Fruit fly (Drosophila melanogaster) whole organism, embryonic: Measurements from ENCODE around the gene CG34348.

Source experiments
- Abd-B ChIP-seq: fragments of 200-800 bp; sonication (Bioruptor generic); optimal IDR thresholded peaks from 2 replicates; lab custom pipeline; 2018; ENCODE audit warnings: missing biosample characterization, mild to moderate bottlenecking, missing genetic modification characterization, moderate library complexity
- Ada2b ChIP-seq: fragments of 200-800 bp; sonication (Bioruptor generic); IDR thresholded peaks from 2 replicates; pipeline ENCODE4 v1.3.6; 2022; ENCODE audit warnings: missing biosample characterization, missing genetic modification characterization
- Asciz ChIP-seq: fragments of 200-800 bp; sonication (Bioruptor generic); optimal IDR thresholded peaks from 2 replicates; lab custom pipeline; 2017; ENCODE audit warnings: missing biosample characterization, mild to moderate bottlenecking, missing genetic modification characterization, missing genetic modification reagents
- B-H2 ChIP-seq: fragments of 200-800 bp; sonication (Bioruptor generic); optimal IDR thresholded peaks from 2 replicates; lab custom pipeline; 2018; ENCODE audit warnings: missing biosample characterization, mild to moderate bottlenecking, missing genetic modification characterization
- CG10147 ChIP-seq: fragments of 200-800 bp; sonication (Bioruptor generic); optimal IDR thresholded peaks from 2 replicates; lab custom pipeline; 2019; ENCODE audit warnings: missing biosample characterization, mild to moderate bottlenecking, missing genetic modification characterization, moderate library complexity
- CG1024 ChIP-seq: fragments of 200-800 bp; sonication (Bioruptor generic); IDR thresholded peaks from 2 replicates; pipeline ENCODE4 v1.3.6; 2022; ENCODE audit warnings: missing biosample characterization, missing genetic modification characterization
- CG12769 ChIP-seq: fragments of 200-800 bp; sonication (Bioruptor generic); optimal IDR thresholded peaks from 2 replicates; lab custom pipeline; 2019; ENCODE audit warnings: missing biosample characterization, mild to moderate bottlenecking, missing genetic modification characterization, moderate library complexity
- CG14710 ChIP-seq: fragments of 200-800 bp; sonication (Bioruptor generic); optimal IDR thresholded peaks from 3 replicates; lab custom pipeline; 2019; ENCODE audit warnings: missing biosample characterization, mild to moderate bottlenecking, missing genetic modification characterization, moderate library complexity
- CG14965 ChIP-seq: fragments of 200-800 bp; sonication (Bioruptor generic); optimal IDR thresholded peaks from 2 replicates; lab custom pipeline; 2016; ENCODE audit warnings: missing biosample characterization, missing genetic modification characterization, borderline replicate concordance
- CG1529 ChIP-seq: fragments of 200-800 bp; sonication (Bioruptor generic); optimal IDR thresholded peaks from 3 replicates; lab custom pipeline; 2018; ENCODE audit warnings: missing biosample characterization, missing genetic modification characterization
- CG16863 ChIP-seq: fragments of 200-800 bp; sonication (Bioruptor generic); optimal IDR thresholded peaks from 3 replicates; lab custom pipeline; 2016; ENCODE audit warnings: missing biosample characterization, missing genetic modification characterization
- CG2199 ChIP-seq: fragments of 200-800 bp; sonication (Bioruptor generic); IDR thresholded peaks from 3 replicates; pipeline ENCODE4 v1.3.6; 2022; ENCODE audit warnings: missing biosample characterization, missing genetic modification characterization
- CG30403 ChIP-seq: fragments of 200-800 bp; sonication (Bioruptor generic); optimal IDR thresholded peaks from 3 replicates; lab custom pipeline; 2016; ENCODE audit warnings: missing biosample characterization, missing genetic modification characterization
- CG31365 ChIP-seq: fragments of 200-800 bp; sonication (Bioruptor generic); optimal IDR thresholded peaks from 2 replicates; lab custom pipeline; 2018; ENCODE audit warnings: missing biosample characterization, mild to moderate bottlenecking, missing genetic modification characterization
- CG3163 ChIP-seq: fragments of 200-800 bp; sonication (Bioruptor generic); optimal IDR thresholded peaks from 3 replicates; lab custom pipeline; 2016; ENCODE audit warnings: missing biosample characterization, missing genetic modification characterization
- CG33213 ChIP-seq: fragments of 200-800 bp; sonication (Bioruptor generic); optimal IDR thresholded peaks from 3 replicates; lab custom pipeline; 2016; ENCODE audit warnings: missing biosample characterization, missing genetic modification characterization
- CG34224 ChIP-seq: fragments of 200-800 bp; sonication (Bioruptor generic); IDR thresholded peaks from 3 replicates; pipeline ENCODE4 v1.3.6; 2022; ENCODE audit warnings: missing biosample characterization, missing genetic modification characterization; ENCODE audit not compliant: partially characterized antibody
- CG3726 ChIP-seq: fragments of 200-800 bp; sonication (Bioruptor generic); IDR thresholded peaks from 3 replicates; pipeline ENCODE4, ENCODE4 v1.3.6; 2022; ENCODE audit warnings: missing biosample characterization, missing genetic modification characterization
- CG3847 ChIP-seq: fragments of 200-800 bp; sonication (Bioruptor generic); IDR thresholded peaks from 2 replicates; pipeline ENCODE4 v1.3.6; 2022; ENCODE audit warnings: missing biosample characterization, missing genetic modification characterization
- CG4820 ChIP-seq: fragments of 200-800 bp; sonication (Bioruptor generic); optimal IDR thresholded peaks from 3 replicates; lab custom pipeline; 2016; ENCODE audit warnings: missing biosample characterization, missing genetic modification characterization
- CG4854 ChIP-seq: fragments of 200-800 bp; sonication (Bioruptor generic); optimal IDR thresholded peaks from 2 replicates; lab custom pipeline; 2016; ENCODE audit warnings: missing biosample characterization, missing genetic modification characterization, inconsistent platforms
- CG6765 ChIP-seq: fragments of 200-800 bp; sonication (Bioruptor generic); optimal IDR thresholded peaks from 3 replicates; lab custom pipeline; 2017; ENCODE audit warnings: missing biosample characterization, mild to moderate bottlenecking, missing genetic modification characterization
- CG8944 ChIP-seq: fragments of 200-800 bp; sonication (Bioruptor generic); optimal IDR thresholded peaks from 3 replicates; lab custom pipeline; 2016; ENCODE audit warnings: missing biosample characterization, missing genetic modification characterization
- CG9609 ChIP-seq: fragments of 200-800 bp; sonication (Bioruptor generic); optimal IDR thresholded peaks from 3 replicates; lab custom pipeline; 2016; ENCODE audit warnings: missing biosample characterization, missing genetic modification characterization
- Dll ChIP-seq: fragments of 200-800 bp; sonication (Bioruptor generic); IDR thresholded peaks from 4 replicates; pipeline ENCODE4 v1.3.6; 2022; ENCODE audit warnings: missing biosample characterization, missing genetic modification characterization; ENCODE audit not compliant: partially characterized antibody
- Fer2 ChIP-seq: fragments of 200-800 bp; sonication (Bioruptor generic); optimal IDR thresholded peaks from 2 replicates; lab custom pipeline; 2018; ENCODE audit warnings: missing biosample characterization, mild to moderate bottlenecking, missing genetic modification characterization, moderate library complexity
- Gug ChIP-seq: fragments of 200-800 bp; sonication (Bioruptor generic); IDR thresholded peaks from 4 replicates; pipeline ENCODE4 v1.3.6; 2022; ENCODE audit warnings: missing biosample characterization, missing genetic modification characterization
- HLH3B ChIP-seq: fragments of 200-800 bp; sonication (Bioruptor generic); IDR thresholded peaks from 2 replicates; pipeline ENCODE4 v1.3.6; 2022; ENCODE audit warnings: missing biosample characterization, missing genetic modification characterization
- Hr3 ChIP-seq: fragments of 200-800 bp; sonication (Bioruptor generic); optimal IDR thresholded peaks from 3 replicates; lab custom pipeline; 2016; ENCODE audit warnings: missing biosample characterization, missing genetic modification characterization
- Hr39 ChIP-seq: fragments of >200 bp; optimal IDR thresholded peaks from 2 replicates; lab custom pipeline; 2017
- Lhr ChIP-seq: fragments of 200-800 bp; sonication (Bioruptor generic); optimal IDR thresholded peaks from 3 replicates; lab custom pipeline; 2017; ENCODE audit warnings: mild to moderate bottlenecking, missing biosample characterization, missing genetic modification reagents, missing genetic modification characterization
- Side ChIP-seq: fragments of 200-800 bp; sonication (Bioruptor generic); optimal IDR thresholded peaks from 2 replicates; lab custom pipeline; 2016; ENCODE audit warnings: missing biosample characterization, missing genetic modification characterization
- aop ChIP-seq: fragments of 200-800 bp; sonication (Bioruptor generic); IDR thresholded peaks from 2 replicates; pipeline ENCODE4 v1.3.6; 2022; ENCODE audit warnings: missing biosample characterization, missing genetic modification characterization
- ato ChIP-seq: fragments of 200-800 bp; sonication (Bioruptor generic); IDR thresholded peaks from 2 replicates; pipeline ENCODE4 v1.3.6; 2022; ENCODE audit warnings: missing biosample characterization, missing genetic modification characterization; ENCODE audit not compliant: partially characterized antibody
- bowl ChIP-seq: fragments of 200-800 bp; sonication (Bioruptor generic); IDR thresholded peaks from 2 replicates; pipeline ENCODE4 v1.3.6; 2022; ENCODE audit warnings: missing biosample characterization, missing genetic modification characterization
- cas ChIP-seq: fragments of 200-800 bp; sonication (Bioruptor generic); IDR thresholded peaks from 2 replicates; pipeline ENCODE4 v1.3.6; 2022; ENCODE audit warnings: missing biosample characterization, missing genetic modification characterization
- esg ChIP-seq: fragments of 200-800 bp; sonication (Bioruptor generic); conservative IDR thresholded peaks from 2 replicates; pipeline ENCODE4 v1.3.6; 2022; ENCODE audit warnings: missing biosample characterization, missing genetic modification characterization
- fd3F ChIP-seq: fragments of 200-800 bp; sonication (Bioruptor generic); optimal IDR thresholded peaks from 2 replicates; lab custom pipeline; 2018; ENCODE audit warnings: missing biosample characterization, mild to moderate bottlenecking, missing genetic modification characterization, moderate library complexity
- gce ChIP-seq: fragments of 200-800 bp; sonication (Bioruptor generic); IDR thresholded peaks from 3 replicates; pipeline ENCODE4 v1.3.6; 2022; ENCODE audit warnings: missing biosample characterization, missing genetic modification characterization
- gcm ChIP-seq: fragments of 200-800 bp; sonication (Bioruptor generic); optimal IDR thresholded peaks from 2 replicates; lab custom pipeline; 2019; ENCODE audit warnings: missing biosample characterization, mild to moderate bottlenecking, missing genetic modification characterization, moderate library complexity
- her ChIP-seq: fragments of 200-800 bp; sonication (Bioruptor generic); optimal IDR thresholded peaks from 2 replicates; lab custom pipeline; 2016; ENCODE audit warnings: missing biosample characterization, missing genetic modification characterization
- nom ChIP-seq: fragments of 200-800 bp; sonication (Bioruptor generic); optimal IDR thresholded peaks from 2 replicates; lab custom pipeline; 2017; ENCODE audit warnings: missing biosample characterization, missing genetic modification characterization, mild to moderate bottlenecking, moderate library complexity, missing genetic modification reagents
- onecut ChIP-seq: fragments of 200-800 bp; sonication (Bioruptor generic); IDR thresholded peaks from 2 replicates; pipeline ENCODE4 v1.3.6; 2022; ENCODE audit warnings: missing biosample characterization, missing genetic modification characterization
- psq ChIP-seq: fragments of 200-800 bp; sonication (Bioruptor generic); optimal IDR thresholded peaks from 2 replicates; lab custom pipeline; 2017; ENCODE audit warnings: missing biosample characterization, missing genetic modification characterization
- ranshi ChIP-seq: fragments of 200-800 bp; sonication (Bioruptor generic); IDR thresholded peaks from 2 replicates; pipeline ENCODE4 v1.3.6; 2022; ENCODE audit warnings: missing biosample characterization, missing genetic modification characterization
- shn ChIP-seq: fragments of 200-800 bp; sonication (Bioruptor generic); optimal IDR thresholded peaks from 3 replicates; lab custom pipeline; 2016; ENCODE audit warnings: missing biosample characterization, missing genetic modification characterization
- tin ChIP-seq: fragments of 200-800 bp; sonication (Bioruptor generic); optimal IDR thresholded peaks from 3 replicates; lab custom pipeline; 2016; ENCODE audit warnings: missing biosample characterization, missing genetic modification characterization
- twi ChIP-seq: fragments of 200-800 bp; optimal IDR thresholded peaks from 2 replicates; lab custom pipeline; 2019; ENCODE audit warnings: missing biosample characterization, mild to moderate bottlenecking, missing genetic modification characterization, moderate library complexity
- unc-4 ChIP-seq: fragments of 200-800 bp; sonication (Bioruptor generic); IDR thresholded peaks from 2 replicates; pipeline ENCODE4 v1.3.6; 2022; ENCODE audit warnings: missing biosample characterization, missing genetic modification characterization; ENCODE audit not compliant: partially characterized antibody
- vvl ChIP-seq: fragments of 200-800 bp; sonication (Bioruptor generic); IDR thresholded peaks from 2 replicates; pipeline ENCODE4 v1.3.6; 2022; ENCODE audit warnings: missing biosample characterization, missing genetic modification characterization

The CG34348 gene

dm6 chrX:11390625-11391363 lies 51.1 kb downstream of the CG34348 start (continued):
- peak; percentile 10 for TF ChIP-seq CG3163 (GFP tag; lab: Kevin White, UChicago)
- peak; percentile 77; the same call in 2 of the 3 replicates for TF ChIP-seq CG2199 (GFP tag; lab: Robert Waterston, UW)
- TF ChIP-seq Ada2b (GFP tag; lab: Robert Waterston, UW), result peak; percentile 91
- no peak for TF ChIP-seq B-H2 (GFP tag; lab: Kevin White, UChicago)
- peak; percentile 61 for TF ChIP-seq cas (GFP tag; lab: Robert Waterston, UW)
- TF ChIP-seq Hr3 (GFP tag; lab: Kevin White, UChicago), result peak; percentile 60
- TF ChIP-seq CG31365 (tag; lab: Kevin White, UChicago), result peak; percentile 24
- peak; percentile 57 for TF ChIP-seq Fer2
- TF ChIP-seq CG1529 (GFP tag; lab: Kevin White, UChicago), result peak; percentile 41
- TF ChIP-seq HLH3B (GFP tag; lab: Robert Waterston, UW), result peak; percentile 85
- TF ChIP-seq esg (GFP tag; lab: Robert Waterston, UW), result peak; percentile 79
- TF ChIP-seq shn, result peak; percentile 70
- TF ChIP-seq CG34224 (GFP tag; lab: Robert Waterston, UW), result no peak
- peak; percentile 74 for TF ChIP-seq Abd-B (GFP tag; lab: Kevin White, UChicago)
- TF ChIP-seq Gug (GFP tag; lab: Robert Waterston, UW), result peak; percentile 79
- peak; percentile 79 for TF ChIP-seq CG3847 (GFP tag; lab: Robert Waterston, UW)
- peak; percentile 55 for TF ChIP-seq CG8944
- TF ChIP-seq Hr39 (lab: Kevin White, UChicago), result no peak
- TF ChIP-seq psq (GFP tag; lab: Kevin White, UChicago), result no peak
- TF ChIP-seq CG6765 (GFP tag; lab: Kevin White, UChicago), result peak; percentile 49
- peak; percentile 56 for TF ChIP-seq CG33213 (GFP tag; lab: Kevin White, UChicago)
- peak; percentile 94 for TF ChIP-seq CG12769 (tag; lab: Kevin White, UChicago)
- peak; percentile 64 for TF ChIP-seq CG4820 (GFP tag; lab: Kevin White, UChicago)
- TF ChIP-seq Lhr (GFP tag; lab: Kevin White, UChicago), result peak; percentile 41
- peak; percentile 42 for TF ChIP-seq twi (tag; lab: Kevin White, UChicago)
- peak; percentile 61 for TF ChIP-seq Side (GFP tag; lab: Kevin White, UChicago)
- TF ChIP-seq tin, result peak; percentile 49
- TF ChIP-seq bowl, result peak; percentile 77
- no peak for TF ChIP-seq ato (GFP tag; lab: Robert Waterston, UW)
- TF ChIP-seq aop, result 0 out of 2 replicates have a peak, but pooled peaks have one; percentile 22
- peak; percentile 72 for TF ChIP-seq CG16863
- TF ChIP-seq CG10147 (GFP tag; lab: Kevin White, UChicago), result peak; percentile 73
- peak; percentile 57 for TF ChIP-seq CG4854 (GFP tag; lab: Kevin White, UChicago)
- peak; percentile 71 for TF ChIP-seq Asciz (GFP tag; lab: Kevin White, UChicago)
- peak; percentile 2 for TF ChIP-seq CG14965
- TF ChIP-seq vvl (GFP tag; lab: Robert Waterston, UW), result peak; percentile 92
- peak; percentile 65; the same call in 2 of the 3 replicates for TF ChIP-seq gce (GFP tag; lab: Robert Waterston, UW)
- TF ChIP-seq fd3F (GFP tag; lab: Kevin White, UChicago), result peak; percentile 60
- peak; percentile 62 for TF ChIP-seq onecut (GFP tag; lab: Robert Waterston, UW)
- TF ChIP-seq gcm, result peak; percentile 37
- peak; percentile 90 for TF ChIP-seq ranshi
- TF ChIP-seq CG30403, result peak; percentile 78
- TF ChIP-seq unc-4 (GFP tag; lab: Robert Waterston, UW), result no peak
- TF ChIP-seq her, result peak; percentile 77
- peak; percentile 79; the same call in 2 of the 3 replicates for TF ChIP-seq CG3726
- TF ChIP-seq CG14710, result peak; percentile 53
- TF ChIP-seq CG1024 (GFP tag; lab: Robert Waterston, UW), result peak; percentile 65
- no peak for TF ChIP-seq nom
- TF ChIP-seq Dll, result no peak
- peak; percentile 65 for TF ChIP-seq CG9609 (GFP tag; lab: Kevin White, UChicago)
